Worm (Caenorhabditis elegans): ENCODE data around the gene C05C12.6.

ce11 chrIV:11284102-11284531 is 42.8 kb upstream of the C05C12.6 start:
- no peak for TF ChIP-seq ama-1 (optimal IDR thresholded peaks at IDR 0.05)
- no peak for TF ChIP-seq ama-1 (GFP tag; optimal IDR thresholded peaks at IDR 0.05)
- no peak for TF ChIP-seq lin-54 (GFP tag; optimal IDR thresholded peaks at IDR 0.05)
- TF ChIP-seq xnd-1 (tag; optimal IDR thresholded peaks at IDR 0.05) = no peak
- no peak for TF ChIP-seq pha-4 (tag; optimal IDR thresholded peaks at IDR 0.05)
- TF ChIP-seq bed-1 (GFP tag; IDR thresholded peaks at IDR 0.05) = no peak
- no peak for TF ChIP-seq K12H6.12 (tag; optimal IDR thresholded peaks at IDR 0.05)
- no peak for TF ChIP-seq ccch-3 (GFP tag; optimal IDR thresholded peaks at IDR 0.05)
- TF ChIP-seq ekl-4 (GFP tag; IDR thresholded peaks at IDR 0.05) = no peak
- no peak for TF ChIP-seq snpc-4 (GFP tag; optimal IDR thresholded peaks at IDR 0.05)
- no peak for TF ChIP-seq snpc-4 (tag; optimal IDR thresholded peaks at IDR 0.05)
- no peak for TF ChIP-seq repo-1 (tag; optimal IDR thresholded peaks at IDR 0.05)
- no peak for TF ChIP-seq nfya-1 (tag; optimal IDR thresholded peaks at IDR 0.05; ENCODE audit: borderline replicate concordance, insufficient read depth)
